Fruit fly (Drosophila melanogaster) whole organism, embryonic: Measurements from ENCODE around the gene Srp9.
A peak's percentile ranks its signal among the peaks of the same experiment; 100 is the strongest.

Experiments
- Ada2b ChIP-seq: fragments of 200-800 bp; sonication (Bioruptor generic); IDR thresholded peaks from 2 replicates; pipeline ENCODE4 v1.3.6; 2022; ENCODE audit warnings: missing biosample characterization, missing genetic modification characterization
- Antp ChIP-seq: fragments of 200-800 bp; sonication (Bioruptor generic); optimal IDR thresholded peaks from 3 replicates; lab custom pipeline; 2016; ENCODE audit warnings: missing biosample characterization, missing genetic modification characterization
- CG1024 ChIP-seq: fragments of 200-800 bp; sonication (Bioruptor generic); IDR thresholded peaks from 2 replicates; pipeline ENCODE4 v1.3.6; 2022; ENCODE audit warnings: missing biosample characterization, missing genetic modification characterization
- CG10321 ChIP-seq: fragments of 200-800 bp; sonication (Bioruptor generic); IDR thresholded peaks from 2 replicates; pipeline ENCODE4 v1.3.6; 2022; ENCODE audit warnings: missing biosample characterization, missing genetic modification characterization
- CG10462 ChIP-seq: fragments of 200-800 bp; sonication (Bioruptor generic); optimal IDR thresholded peaks from 2 replicates; lab custom pipeline; 2016; ENCODE audit warnings: missing biosample characterization, missing genetic modification characterization
- CG12155 ChIP-seq: fragments of 200-800 bp; sonication (Bioruptor generic); optimal IDR thresholded peaks from 3 replicates; lab custom pipeline; 2016; ENCODE audit warnings: missing biosample characterization, missing genetic modification characterization
- CG12942 ChIP-seq: fragments of 200-800 bp; sonication (Bioruptor generic); optimal IDR thresholded peaks from 3 replicates; lab custom pipeline; 2016; ENCODE audit warnings: missing biosample characterization, missing genetic modification characterization
- CG13123 ChIP-seq: fragments of 200-800 bp; sonication (Bioruptor generic); optimal IDR thresholded peaks from 2 replicates; lab custom pipeline; 2016; ENCODE audit warnings: missing biosample characterization, missing genetic modification characterization
- CG13775 ChIP-seq: fragments of 200-800 bp; sonication (Bioruptor generic); optimal IDR thresholded peaks from 3 replicates; lab custom pipeline; 2017; ENCODE audit warnings: missing biosample characterization, mild to moderate bottlenecking, missing genetic modification characterization
- CG14441 ChIP-seq: fragments of 200-800 bp; sonication (Bioruptor generic); IDR thresholded peaks from 2 replicates; pipeline ENCODE4 v1.3.6; 2022; ENCODE audit warnings: missing biosample characterization, missing genetic modification characterization
- CG18599 ChIP-seq: fragments of 200-800 bp; sonication (Bioruptor generic); optimal IDR thresholded peaks from 3 replicates; lab custom pipeline; 2017; ENCODE audit warnings: missing biosample characterization, missing genetic modification characterization, mild to moderate bottlenecking, moderate library complexity, missing genetic modification reagents
- CG31441 ChIP-seq: fragments of 200-800 bp; sonication (Bioruptor generic); IDR thresholded peaks from 2 replicates; pipeline ENCODE4 v1.3.6; 2022; ENCODE audit warnings: missing biosample characterization, missing genetic modification characterization
- CG3407 ChIP-seq: fragments of 200-800 bp; sonication (Bioruptor generic); optimal IDR thresholded peaks from 2 replicates; lab custom pipeline; 2018; ENCODE audit warnings: missing biosample characterization, mild to moderate bottlenecking, missing genetic modification characterization
- CG5953 ChIP-seq: fragments of 200-800 bp; sonication (Bioruptor generic); IDR thresholded peaks from 2 replicates; pipeline ENCODE4 v1.3.6; 2022; ENCODE audit warnings: missing biosample characterization, missing genetic modification characterization
- CG6254 ChIP-seq: fragments of 200-800 bp; sonication (Bioruptor generic); optimal IDR thresholded peaks from 3 replicates; lab custom pipeline; 2017; ENCODE audit warnings: mild to moderate bottlenecking, missing biosample characterization, missing genetic modification reagents, missing genetic modification characterization
- CG6272 ChIP-seq: fragments of 200-800 bp; sonication (Bioruptor generic); IDR thresholded peaks from 2 replicates; pipeline ENCODE4 v1.3.6; 2022; ENCODE audit warnings: missing biosample characterization, missing genetic modification characterization
- CG8281 ChIP-seq: fragments of 200-800 bp; sonication (Bioruptor generic); optimal IDR thresholded peaks from 2 replicates; lab custom pipeline; 2018; ENCODE audit warnings: missing biosample characterization, mild to moderate bottlenecking, missing genetic modification characterization, moderate library complexity
- CG8478 ChIP-seq: fragments of >200 bp; optimal IDR thresholded peaks from 2 replicates; lab custom pipeline; 2018
- CG9797 ChIP-seq: fragments of 200-800 bp; sonication (Bioruptor generic); optimal IDR thresholded peaks from 3 replicates; lab custom pipeline; 2018; ENCODE audit warnings: missing biosample characterization, mild to moderate bottlenecking, missing genetic modification characterization
- D19A ChIP-seq: fragments of 200-800 bp; optimal IDR thresholded peaks from 3 replicates; lab custom pipeline; 2019; ENCODE audit warnings: missing biosample characterization, mild to moderate bottlenecking, missing genetic modification characterization, moderate library complexity
- Dek ChIP-seq: fragments of 200-800 bp; sonication (Bioruptor generic); optimal IDR thresholded peaks from 3 replicates; lab custom pipeline; 2019; ENCODE audit warnings: missing biosample characterization, mild to moderate bottlenecking, missing genetic modification characterization, moderate library complexity
- Dip2 ChIP-seq: fragments of 200-800 bp; sonication (Bioruptor generic); IDR thresholded peaks from 2 replicates; pipeline ENCODE4 v1.3.6; 2022; ENCODE audit warnings: missing biosample characterization, missing genetic modification characterization
- Hmr ChIP-seq: fragments of 200-800 bp; sonication (Bioruptor generic); optimal IDR thresholded peaks from 3 replicates; lab custom pipeline; 2017; ENCODE audit warnings: mild to moderate bottlenecking, missing biosample characterization, missing genetic modification reagents, missing genetic modification characterization
- Mrtf ChIP-seq: fragments of 200-800 bp; sonication (Bioruptor generic); IDR thresholded peaks from 3 replicates; pipeline ENCODE4 v1.3.6; 2022; ENCODE audit warnings: missing biosample characterization, missing genetic modification characterization
- NC2β ChIP-seq: fragments of 200-800 bp; sonication (Bioruptor generic); optimal IDR thresholded peaks from 2 replicates; lab custom pipeline; 2016; ENCODE audit warnings: missing biosample characterization, missing genetic modification characterization
- PHDP ChIP-seq: fragments of 200-800 bp; sonication (Bioruptor generic); optimal IDR thresholded peaks from 3 replicates; lab custom pipeline; 2018; ENCODE audit warnings: missing biosample characterization, mild to moderate bottlenecking, missing genetic modification characterization, moderate library complexity
- Stat92E ChIP-seq, 3 experiments: fragments of >200 bp in 2 of 3; fragments of 200-800 bp in 1 of 3; sonication (Bioruptor generic) in 1 of 3; optimal IDR thresholded peaks; 2 replicates each; lab custom pipeline; 2017 to 2019; ENCODE audit warnings: missing biosample characterization in 3 of 3, missing genetic modification characterization in 3 of 3, mild to moderate bottlenecking in 1 of 3, moderate library complexity in 1 of 3
- Xbp1 ChIP-seq: fragments of 200-800 bp; sonication (Bioruptor generic); optimal IDR thresholded peaks from 3 replicates; lab custom pipeline; 2016; ENCODE audit warnings: missing biosample characterization, mild to moderate bottlenecking, missing genetic modification characterization
- Xrp1 ChIP-seq: fragments of 200-800 bp; sonication (Bioruptor generic); IDR thresholded peaks from 2 replicates; pipeline ENCODE4 v1.3.6; 2022; ENCODE audit warnings: missing biosample characterization, missing genetic modification characterization
- ac ChIP-seq: fragments of 200-800 bp; sonication (Bioruptor generic); optimal IDR thresholded peaks from 3 replicates; lab custom pipeline; 2017; ENCODE audit warnings: missing biosample characterization, mild to moderate bottlenecking, missing genetic modification characterization
- ash1 ChIP-seq: fragments of 200-800 bp; sonication (Bioruptor generic); optimal IDR thresholded peaks from 2 replicates; lab custom pipeline; 2018; ENCODE audit warnings: missing biosample characterization, mild to moderate bottlenecking, missing genetic modification characterization
- ato ChIP-seq: fragments of 200-800 bp; sonication (Bioruptor generic); IDR thresholded peaks from 2 replicates; pipeline ENCODE4 v1.3.6; 2022; ENCODE audit warnings: missing biosample characterization, missing genetic modification characterization; ENCODE audit not compliant: partially characterized antibody
- br ChIP-seq: fragments of >200 bp; optimal IDR thresholded peaks from 2 replicates; lab custom pipeline; 2017
- chinmo ChIP-seq: fragments of 200-800 bp; sonication (Bioruptor generic); IDR thresholded peaks from 4 replicates; pipeline ENCODE4 v1.3.6; 2022; ENCODE audit warnings: missing biosample characterization, missing genetic modification characterization; ENCODE audit not compliant: partially characterized antibody
- dati ChIP-seq: fragments of 200-800 bp; sonication (Bioruptor generic); IDR thresholded peaks from 2 replicates; pipeline ENCODE4 v1.3.6; 2022; ENCODE audit warnings: missing biosample characterization, missing genetic modification characterization
- fd3F ChIP-seq: fragments of 200-800 bp; sonication (Bioruptor generic); optimal IDR thresholded peaks from 2 replicates; lab custom pipeline; 2018; ENCODE audit warnings: missing biosample characterization, mild to moderate bottlenecking, missing genetic modification characterization, moderate library complexity
- gcm ChIP-seq: fragments of 200-800 bp; sonication (Bioruptor generic); optimal IDR thresholded peaks from 2 replicates; lab custom pipeline; 2019; ENCODE audit warnings: missing biosample characterization, mild to moderate bottlenecking, missing genetic modification characterization, moderate library complexity
- grau ChIP-seq: fragments of 200-800 bp; optimal IDR thresholded peaks from 3 replicates; lab custom pipeline; 2019; ENCODE audit warnings: missing biosample characterization, mild to moderate bottlenecking, missing genetic modification characterization, moderate library complexity
- hkb ChIP-seq, 2 experiments: fragments of 200-800 bp in 1 of 2; fragments of >200 bp in 1 of 2; sonication (Bioruptor generic) in 1 of 2; IDR thresholded peaks in 1 of 2; optimal IDR thresholded peaks in 1 of 2; 2 replicates each; pipeline versions ENCODE4 v1.3.6 to Lab custom; 2017 to 2022; ENCODE audit warnings: missing biosample characterization in 1 of 2, missing genetic modification characterization in 1 of 2
- luna ChIP-seq: fragments of 200-800 bp; sonication (Bioruptor generic); optimal IDR thresholded peaks from 2 replicates; lab custom pipeline; 2016; ENCODE audit warnings: missing biosample characterization, missing genetic modification characterization
- mld ChIP-seq: fragments of 200-800 bp; sonication (Bioruptor generic); IDR thresholded peaks from 3 replicates; pipeline ENCODE4 v1.3.6; 2022; ENCODE audit warnings: missing biosample characterization, missing genetic modification characterization; ENCODE audit not compliant: partially characterized antibody
- salm ChIP-seq: fragments of 200-800 bp; sonication (Bioruptor generic); optimal IDR thresholded peaks from 2 replicates; lab custom pipeline; 2018; ENCODE audit warnings: missing biosample characterization, mild to moderate bottlenecking, missing genetic modification characterization
- schlank ChIP-seq: fragments of 200-800 bp; sonication (Bioruptor generic); optimal IDR thresholded peaks from 2 replicates; lab custom pipeline; 2018; ENCODE audit warnings: missing biosample characterization, mild to moderate bottlenecking, missing genetic modification characterization
- sna ChIP-seq: fragments of 200-800 bp; sonication (Bioruptor generic); IDR thresholded peaks from 2 replicates; pipeline ENCODE4 v1.3.6; 2022; ENCODE audit warnings: missing biosample characterization, missing genetic modification characterization; ENCODE audit not compliant: partially characterized antibody
- tap ChIP-seq: fragments of 200-800 bp; optimal IDR thresholded peaks from 3 replicates; lab custom pipeline; 2019; ENCODE audit warnings: missing biosample characterization, mild to moderate bottlenecking, missing genetic modification characterization, moderate library complexity
- tgo ChIP-seq: fragments of 200-800 bp; sonication (Bioruptor generic); IDR thresholded peaks from 3 replicates; pipeline ENCODE4 v1.3.6; 2022; ENCODE audit warnings: missing biosample characterization, missing genetic modification characterization
- trh ChIP-seq: fragments of 200-800 bp; sonication (Bioruptor generic); optimal IDR thresholded peaks from 2 replicates; lab custom pipeline; 2016; ENCODE audit warnings: missing biosample characterization, missing genetic modification characterization
- zen ChIP-seq: fragments of 200-800 bp; sonication (Bioruptor generic); optimal IDR thresholded peaks from 3 replicates; lab custom pipeline; 2018; ENCODE audit warnings: missing biosample characterization, mild to moderate bottlenecking, missing genetic modification characterization, moderate library complexity
- zf30C ChIP-seq: fragments of 200-800 bp; sonication (Bioruptor generic); optimal IDR thresholded peaks from 3 replicates; lab custom pipeline; 2018; ENCODE audit warnings: missing biosample characterization, mild to moderate bottlenecking, missing genetic modification characterization

The Srp9 gene

dm6 chr3L:7903489-7904150 is 32.6 kb upstream of the Srp9 start (continued):
- TF ChIP-seq CG6272 (GFP tag; lab: Robert Waterston, UW) (peak; percentile 66), sna (GFP tag; lab: Robert Waterston, UW) (no peak), tap (tag; lab: Kevin White, UChicago) (peak; percentile 88), ato (GFP tag; lab: Robert Waterston, UW) (no peak), CG10321 (GFP tag; lab: Robert Waterston, UW) (peak; percentile 42; the same call in 1 of the 2 replicates), CG13123 (GFP tag; lab: Kevin White, UChicago) (peak; percentile 77), gcm (GFP tag; lab: Kevin White, UChicago) (peak; percentile 84), Xbp1 (peak; percentile 86), PHDP (tag; lab: Kevin White, UChicago) (peak; percentile 90), Mrtf (GFP tag; lab: Robert Waterston, UW) (peak; percentile 72; the same call in 2 of the 3 replicates), zen (tag; lab: Kevin White, UChicago) (peak; percentile 67), Dip2 (no peak), luna (GFP tag; lab: Kevin White, UChicago) (peak; percentile 43), ash1 (GFP tag; lab: Kevin White, UChicago) (no peak), CG8478 (lab: Kevin White, UChicago) (no peak), NC2β (GFP tag; lab: Kevin White, UChicago) (peak; percentile 88), CG9797 (no peak), Ada2b (GFP tag; lab: Robert Waterston, UW) (peak; percentile 82), Antp (peak; percentile 70), Xrp1 (GFP tag; lab: Robert Waterston, UW) (peak; percentile 92), CG12942 (GFP tag; lab: Kevin White, UChicago) (peak; percentile 63), salm (tag; lab: Kevin White, UChicago) (peak; percentile 67), CG31441 (GFP tag; lab: Robert Waterston, UW) (peak; percentile 90), zf30C (GFP tag; lab: Kevin White, UChicago) (peak; percentile 56), CG12155 (GFP tag; lab: Kevin White, UChicago) (peak; percentile 63), Hmr (GFP tag; lab: Kevin White, UChicago) (peak; percentile 60), grau (tag; lab: Kevin White, UChicago) (peak; percentile 86), CG5953 (GFP tag; lab: Robert Waterston, UW) (peak; percentile 78), mld (no peak), fd3F (GFP tag; lab: Kevin White, UChicago) (peak; percentile 57), CG6254 (GFP tag; lab: Kevin White, UChicago) (peak; percentile 89), CG14441 (GFP tag; lab: Robert Waterston, UW) (peak; percentile 82), chinmo (GFP tag; lab: Robert Waterston, UW) (no peak), D19A (peak; percentile 86), schlank (tag; lab: Kevin White, UChicago) (no peak), CG3407 (peak; percentile 88), hkb (optimal IDR thresholded peaks at IDR 0.05; lab: Kevin White, UChicago) (no peak), hkb (GFP tag; IDR thresholded peaks at IDR 0.05; lab: Robert Waterston, UW) (peak; percentile 86), Dek (peak; percentile 77), br (lab: Kevin White, UChicago) (no peak), dati (GFP tag; lab: Robert Waterston, UW) (peak; percentile 73; the same call in 1 of the 2 replicates), CG1024 (peak; percentile 82), CG18599 (GFP tag; lab: Kevin White, UChicago) (peak; percentile 79), CG8281 (tag; lab: Kevin White, UChicago) (peak; percentile 83), tgo (peak; percentile 85), CG13775 (GFP tag; lab: Kevin White, UChicago) (peak; percentile 77), trh (peak; percentile 80), CG10462 (GFP tag; lab: Kevin White, UChicago) (peak; percentile 69), Stat92E (GFP tag; optimal IDR thresholded peaks at IDR 0.05; lab: Kevin White, UChicago) (peak in 1 of 3 experiments; percentile 84), ac (GFP tag; lab: Kevin White, UChicago) (peak; percentile 73)
